Worm (Caenorhabditis elegans) whole organism, L4 larva: ENCODE data around the gene sra-27.

Experiments used
- aly-2 ChIP-seq: sonication (generic microtip); optimal IDR thresholded peaks from 2 replicates; lab custom pipeline; 2018; ENCODE audit warnings: missing biosample characterization, missing genetic modification characterization
- ceh-32 ChIP-seq: sonication (generic microtip); optimal IDR thresholded peaks from 2 replicates; lab custom pipeline; 2016; ENCODE audit warnings: mild to moderate bottlenecking, missing genetic modification characterization, missing compliant biosample characterization; ENCODE audit not compliant: poor library complexity
- dpl-1 ChIP-seq: fragments of 150-350 bp; optimal IDR thresholded peaks from 2 replicates; lab custom pipeline; 2014; ENCODE audit warnings: missing biosample characterization, missing genetic modification reagents, missing genetic modification characterization
- hlh-30 ChIP-seq: sonication (generic microtip); optimal IDR thresholded peaks from 2 replicates; lab custom pipeline; 2017; ENCODE audit warnings: antibody characterized with exemption, mild to moderate bottlenecking, missing genetic modification characterization, missing compliant biosample characterization; ENCODE audit not compliant: insufficient read depth
- lin-39 ChIP-seq: fragments of 150-350 bp; optimal IDR thresholded peaks from 2 replicates; lab custom pipeline; 2014; ENCODE audit warnings: missing biosample characterization, missing genetic modification reagents, missing genetic modification characterization
- nhr-48 ChIP-seq: sonication (generic microtip); optimal IDR thresholded peaks from 2 replicates; lab custom pipeline; 2016; ENCODE audit warnings: mild to moderate bottlenecking, missing genetic modification characterization, missing compliant biosample characterization

ce11 chrII:6568707-6569106 is at the start of gene sra-27:
- TF ChIP-seq hlh-30 (no peak), dpl-1 (GFP tag; lab: Kevin White, UChicago) (no peak), lin-39 (tag; lab: Kevin White, UChicago) (no peak), nhr-48 (tag; lab: Kevin White, UChicago) (no peak), ceh-32 (tag; lab: Kevin White, UChicago) (no peak), aly-2 (tag; lab: Kevin White, UChicago) (no peak)
